Worm (Caenorhabditis elegans) whole organism, young adult: ENCODE measurements around the gene clc-9.

Experiments used
- B0035.1 ChIP-seq: sonication (generic microtip); optimal IDR thresholded peaks from 2 replicates; lab custom pipeline; 2016; ENCODE audit warnings: missing genetic modification characterization, mild to moderate bottlenecking, missing compliant biosample characterization, missing genotype, missing genetic modification reagents
- F33H1.4 ChIP-seq: fragments of 200-800 bp; sonication (Bioruptor generic); IDR thresholded peaks from 2 replicates; pipeline ENCODE4 v1.3.6; 2022; ENCODE audit warnings: missing genetic modification reagents, missing genetic modification characterization, missing compliant biosample characterization
- F39B2.1 ChIP-seq: fragments of 200-800 bp; sonication (Bioruptor generic); IDR thresholded peaks from 2 replicates; pipeline ENCODE4 v1.3.6; 2022; ENCODE audit warnings: missing genetic modification reagents, missing genetic modification characterization, missing compliant biosample characterization
- F52B5.7 ChIP-seq: sonication (generic microtip); optimal IDR thresholded peaks from 2 replicates; lab custom pipeline; 2016; ENCODE audit warnings: mild to moderate bottlenecking, missing genetic modification characterization, missing compliant biosample characterization
- F57C9.4 ChIP-seq: sonication (generic microtip); optimal IDR thresholded peaks from 2 replicates; lab custom pipeline; 2017; ENCODE audit warnings: mild to moderate bottlenecking, missing genetic modification characterization, missing compliant biosample characterization
- Y53F4B.3 ChIP-seq: fragments of 200-800 bp; sonication (Bioruptor generic); IDR thresholded peaks from 2 replicates; pipeline ENCODE4 v1.3.6; 2022; ENCODE audit warnings: missing genetic modification reagents, missing genetic modification characterization, missing compliant biosample characterization
- Y67H2A.10 ChIP-seq: fragments of 200-800 bp; sonication (Bioruptor generic); conservative IDR thresholded peaks from 2 replicates; pipeline ENCODE4 v1.3.6; 2022; ENCODE audit warnings: missing genetic modification reagents, missing genetic modification characterization, missing compliant biosample characterization
- ama-1 ChIP-seq, 3 experiments: fragments of 150-350 bp in 1 of 3; sonication (generic microtip) in 2 of 3; optimal IDR thresholded peaks; 2 replicates each; lab custom pipeline; 2014 to 2018; ENCODE audit warnings: missing biosample characterization in 2 of 3, missing genetic modification characterization in 2 of 3, missing genetic modification reagents in 2 of 3
- attf-5 ChIP-seq: fragments of 200-800 bp; sonication (Bioruptor generic); optimal IDR thresholded peaks from 2 replicates; lab custom pipeline; 2018; ENCODE audit warnings: mild to moderate bottlenecking, missing genetic modification characterization, missing compliant biosample characterization
- attf-6 ChIP-seq: fragments of 200-800 bp; sonication (Bioruptor generic); IDR thresholded peaks from 2 replicates; pipeline ENCODE4 v1.3.6; 2022; ENCODE audit warnings: missing genetic modification reagents, missing genetic modification characterization, missing compliant biosample characterization
- bed-1 ChIP-seq: fragments of 200-800 bp; sonication (Bioruptor generic); IDR thresholded peaks from 2 replicates; pipeline ENCODE4 v1.3.6; 2022; ENCODE audit warnings: missing genetic modification reagents, missing genetic modification characterization, missing compliant biosample characterization
- cebp-1 ChIP-seq, 2 experiments: fragments of 200-800 bp in 1 of 2; sonication (Bioruptor generic) in 1 of 2; sonication (generic microtip) in 1 of 2; IDR thresholded peaks in 1 of 2; optimal IDR thresholded peaks in 1 of 2; 2 replicates each; pipeline versions ENCODE4 v1.3.6 to Lab custom; 2017 to 2022; ENCODE audit warnings: missing compliant biosample characterization in 2 of 2, missing genetic modification characterization in 2 of 2, mild to moderate bottlenecking in 1 of 2, missing genetic modification reagents in 1 of 2, moderate library complexity in 1 of 2
- ceh-40 ChIP-seq: fragments of 200-800 bp; sonication (Bioruptor generic); IDR thresholded peaks from 2 replicates; pipeline ENCODE4 v1.3.6; 2022; ENCODE audit warnings: missing genetic modification characterization, missing compliant biosample characterization
- ceh-91 ChIP-seq: fragments of 200-800 bp; sonication (Bioruptor generic); IDR thresholded peaks from 2 replicates; pipeline ENCODE4 v1.3.6; 2022; ENCODE audit warnings: missing genetic modification reagents, missing genetic modification characterization, missing compliant biosample characterization
- dpff-1 ChIP-seq: sonication (generic microtip); optimal IDR thresholded peaks from 2 replicates; lab custom pipeline; 2017; ENCODE audit warnings: mild to moderate bottlenecking, missing genetic modification characterization, missing compliant biosample characterization
- dpl-1 ChIP-seq: fragments of 150-350 bp; optimal IDR thresholded peaks from 2 replicates; lab custom pipeline; 2014; ENCODE audit warnings: missing biosample characterization, missing genetic modification reagents, missing genetic modification characterization
- fkh-3 ChIP-seq: sonication (generic microtip); optimal IDR thresholded peaks from 2 replicates; lab custom pipeline; 2016; ENCODE audit warnings: mild to moderate bottlenecking, missing genetic modification characterization, missing compliant biosample characterization
- gei-17 ChIP-seq: fragments of 200-800 bp; sonication (Bioruptor generic); optimal IDR thresholded peaks from 2 replicates; lab custom pipeline; 2018; ENCODE audit warnings: mild to moderate bottlenecking, missing genetic modification characterization, missing compliant biosample characterization
- him-1 ChIP-seq: sonication (generic microtip); optimal IDR thresholded peaks from 2 replicates; lab custom pipeline; 2016; ENCODE audit warnings: missing genotype, missing genetic modification reagents, missing genetic modification characterization, missing compliant biosample characterization
- hmg-1.2 ChIP-seq: fragments of 200-800 bp; sonication (Bioruptor generic); IDR thresholded peaks from 2 replicates; pipeline ENCODE4 v1.3.6; 2022; ENCODE audit warnings: missing genetic modification reagents, missing genetic modification characterization, missing compliant biosample characterization
- hrde-1 ChIP-seq: sonication (generic microtip); optimal IDR thresholded peaks from 2 replicates; lab custom pipeline; 2016; ENCODE audit warnings: missing genetic modification characterization, mild to moderate bottlenecking, missing compliant biosample characterization, moderate library complexity, missing genotype, missing genetic modification reagents, borderline replicate concordance
- hsf-1 ChIP-seq: fragments of 200-800 bp; sonication (Bioruptor generic); IDR thresholded peaks from 2 replicates; pipeline ENCODE4 v1.3.6; 2022; ENCODE audit warnings: missing genetic modification reagents, missing genetic modification characterization, missing compliant biosample characterization
- lin-35 ChIP-seq, 3 experiments: fragments of 150-350 bp in 2 of 3; sonication (generic microtip) in 1 of 3; optimal IDR thresholded peaks; 2 replicates each; lab custom pipeline; 2014 to 2018; ENCODE audit warnings: missing biosample characterization in 3 of 3, missing genetic modification characterization in 3 of 3, missing genetic modification reagents in 3 of 3
- lin-40 ChIP-seq: sonication (generic microtip); optimal IDR thresholded peaks from 2 replicates; lab custom pipeline; 2016; ENCODE audit warnings: missing genetic modification characterization, mild to moderate bottlenecking, missing compliant biosample characterization, missing genotype, missing genetic modification reagents
- lin-54 ChIP-seq: fragments of 200-800 bp; sonication (Bioruptor generic); optimal IDR thresholded peaks from 2 replicates; lab custom pipeline; 2018; ENCODE audit warnings: mild to moderate bottlenecking, missing genetic modification characterization, missing compliant biosample characterization
- lir-1 ChIP-seq: fragments of 200-800 bp; sonication (Bioruptor generic); conservative IDR thresholded peaks from 2 replicates; pipeline ENCODE4 v1.3.6; 2022; ENCODE audit warnings: missing genetic modification reagents, missing genetic modification characterization, missing compliant biosample characterization
- lsl-1 ChIP-seq: fragments of 200-800 bp; sonication (Bioruptor generic); optimal IDR thresholded peaks from 2 replicates; lab custom pipeline; 2018; ENCODE audit warnings: mild to moderate bottlenecking, missing genetic modification characterization, moderate library complexity, missing compliant biosample characterization
- madf-6 ChIP-seq: fragments of 200-800 bp; sonication (Bioruptor generic); IDR thresholded peaks from 2 replicates; pipeline ENCODE4 v1.3.6; 2022; ENCODE audit warnings: missing genetic modification reagents, missing genetic modification characterization, missing compliant biosample characterization
- madf-8 ChIP-seq: fragments of 200-800 bp; sonication (Bioruptor generic); conservative IDR thresholded peaks from 2 replicates; pipeline ENCODE4 v1.3.6; 2022; ENCODE audit warnings: missing genetic modification reagents, missing genetic modification characterization, missing compliant biosample characterization
- nfya-1 ChIP-seq: sonication (generic microtip); optimal IDR thresholded peaks from 2 replicates; lab custom pipeline; 2017; ENCODE audit warnings: antibody characterized with exemption, missing compliant biosample characterization, missing genetic modification characterization, borderline replicate concordance; ENCODE audit not compliant: insufficient read depth
- nfyb-1 ChIP-seq: fragments of 200-800 bp; sonication (Bioruptor generic); IDR thresholded peaks from 2 replicates; pipeline ENCODE4 v1.3.6; 2022; ENCODE audit warnings: missing genetic modification reagents, missing genetic modification characterization, missing compliant biosample characterization
- pbrm-1 ChIP-seq: fragments of 200-800 bp; sonication (Bioruptor generic); IDR thresholded peaks from 2 replicates; pipeline ENCODE4 v1.3.6; 2022; ENCODE audit warnings: missing genetic modification reagents, missing genetic modification characterization, missing compliant biosample characterization
- rcor-1 ChIP-seq: fragments of 200-800 bp; sonication (Bioruptor generic); IDR thresholded peaks from 2 replicates; pipeline ENCODE4 v1.3.6; 2022; ENCODE audit warnings: missing genetic modification reagents, missing genetic modification characterization, missing compliant biosample characterization
- repo-1 ChIP-seq: sonication (generic microtip); optimal IDR thresholded peaks from 2 replicates; lab custom pipeline; 2017; ENCODE audit warnings: mild to moderate bottlenecking, missing genetic modification characterization, missing compliant biosample characterization
- snpc-1.1 ChIP-seq: sonication (generic microtip); optimal IDR thresholded peaks from 2 replicates; lab custom pipeline; 2017; ENCODE audit warnings: missing genetic modification characterization, mild to moderate bottlenecking, missing compliant biosample characterization, antibody characterized with exemption, moderate library complexity, missing genotype, missing genetic modification reagents; ENCODE audit not compliant: insufficient read depth
- snpc-1.3 ChIP-seq: sonication (generic microtip); optimal IDR thresholded peaks from 2 replicates; lab custom pipeline; 2017; ENCODE audit warnings: missing genetic modification characterization, mild to moderate bottlenecking, missing compliant biosample characterization, antibody characterized with exemption, moderate library complexity, missing genotype, missing genetic modification reagents; ENCODE audit not compliant: insufficient read depth
- sptf-2 ChIP-seq: fragments of 200-800 bp; sonication (Bioruptor generic); optimal IDR thresholded peaks from 2 replicates; lab custom pipeline; 2018; ENCODE audit warnings: mild to moderate bottlenecking, missing genetic modification characterization, missing compliant biosample characterization
- unc-62 ChIP-seq: fragments of 150-350 bp; optimal IDR thresholded peaks from 2 replicates; lab custom pipeline; 2014; ENCODE audit warnings: missing biosample characterization, missing genetic modification reagents, missing genetic modification characterization
- xnd-1 ChIP-seq: sonication (generic microtip); optimal IDR thresholded peaks from 2 replicates; lab custom pipeline; 2016; ENCODE audit warnings: missing genotype, missing genetic modification reagents, missing genetic modification characterization, missing compliant biosample characterization
- ztf-3 ChIP-seq: fragments of 200-800 bp; sonication (Bioruptor generic); optimal IDR thresholded peaks from 2 replicates; lab custom pipeline; 2018; ENCODE audit warnings: mild to moderate bottlenecking, missing genetic modification characterization, missing compliant biosample characterization

Gene clc-9

DNA sequence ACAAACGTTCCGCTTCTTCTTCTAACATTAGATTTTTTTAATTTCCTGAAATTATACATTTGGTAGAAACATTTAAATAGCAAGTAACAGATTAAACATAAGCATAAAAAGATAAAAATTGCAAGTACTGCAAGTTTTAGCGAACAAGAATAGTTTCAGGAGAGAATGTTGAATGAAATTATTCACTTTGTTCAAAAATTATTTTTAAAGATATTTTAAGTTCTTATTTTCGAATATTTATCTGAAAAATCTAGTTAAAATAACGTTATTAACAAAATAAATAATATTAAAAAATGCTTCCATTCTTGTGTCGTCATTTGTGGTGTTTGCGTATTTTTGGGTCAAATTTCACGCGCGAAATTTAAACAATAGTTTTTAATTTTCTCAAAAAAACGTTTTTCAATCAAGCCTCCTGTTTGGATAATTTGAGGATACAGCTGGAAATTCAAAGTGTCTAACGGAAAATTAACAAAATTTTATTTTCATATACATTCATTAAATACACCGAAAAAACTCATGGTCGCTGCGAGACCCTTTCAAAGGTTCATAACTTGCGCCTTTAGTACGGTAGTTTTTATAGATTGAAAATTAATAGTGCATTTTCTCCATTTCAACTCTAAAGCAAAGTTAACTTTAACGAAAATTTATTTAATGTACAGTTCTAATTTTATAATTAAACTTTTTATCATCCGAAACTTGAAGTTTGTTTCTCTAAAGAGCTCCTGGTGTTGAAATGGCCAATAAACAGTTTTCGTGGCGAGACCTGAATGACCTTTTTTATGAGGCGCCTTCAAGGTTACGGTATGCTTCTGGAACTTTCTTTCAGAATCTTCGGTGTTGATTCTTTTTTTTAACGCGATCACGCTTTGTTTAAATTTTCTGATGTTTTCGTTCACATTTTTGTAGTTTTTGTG is 29.8 kb downstream of the clc-9 start, which contains the start of gene skih-2 (continued):
- peak; percentile 89 for TF ChIP-seq F33H1.4 (GFP tag; lab: Robert Waterston, UW)
- peak; percentile 30; the same call in 1 of the 2 replicates for TF ChIP-seq rcor-1 (GFP tag; lab: Robert Waterston, UW)
- no peak for TF ChIP-seq repo-1 (tag; lab: Kevin White, UChicago)
- no peak for TF ChIP-seq lin-40 (tag; lab: Kevin White, UChicago)
- TF ChIP-seq ztf-3 (GFP tag; lab: Kevin White, UChicago), result no peak
- no peak for TF ChIP-seq F57C9.4 (tag; lab: Kevin White, UChicago)
- TF ChIP-seq madf-6 (GFP tag; lab: Robert Waterston, UW), result peak; percentile 95
- peak; percentile 78 for TF ChIP-seq madf-8 (GFP tag; lab: Robert Waterston, UW)
- TF ChIP-seq unc-62 (GFP tag; lab: Kevin White, UChicago), result no peak
- peak; percentile 98 for TF ChIP-seq hsf-1 (GFP tag; lab: Robert Waterston, UW)
- TF ChIP-seq lir-1, result no peak
- peak; percentile 70 for TF ChIP-seq dpl-1
- peak; percentile 75 for TF ChIP-seq lin-54 (GFP tag; lab: Kevin White, UChicago)
- TF ChIP-seq gei-17 (GFP tag; lab: Kevin White, UChicago), result no peak
- TF ChIP-seq lin-35 (GFP tag; optimal IDR thresholded peaks at IDR 0.05; lab: Kevin White, UChicago), result peak in 1 of 3 experiments; percentile 81
- TF ChIP-seq ceh-91 (GFP tag; lab: Robert Waterston, UW), result peak; percentile 73

DNA sequence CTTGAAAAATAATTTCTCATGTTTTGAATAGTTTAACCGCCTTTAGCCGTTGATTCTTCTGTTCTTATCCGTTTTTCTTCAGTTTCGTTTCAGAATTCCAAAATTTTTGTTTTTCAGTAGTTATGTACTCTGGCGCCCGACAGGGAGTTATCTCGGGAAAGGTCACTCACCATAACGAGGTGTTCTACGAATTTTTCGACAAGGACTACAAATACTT is 30.4 kb downstream of the clc-9 start, which contains the start of gene F01G4.4:
Gene F01G4.4, plus strand, starts transcription at position 118 of the 217 bp plus-strand sequence.
- TF ChIP-seq Y67H2A.10 (no peak), nfya-1 (tag; lab: Kevin White, UChicago) (no peak), rcor-1 (GFP tag; lab: Robert Waterston, UW) (no peak)

DNA sequence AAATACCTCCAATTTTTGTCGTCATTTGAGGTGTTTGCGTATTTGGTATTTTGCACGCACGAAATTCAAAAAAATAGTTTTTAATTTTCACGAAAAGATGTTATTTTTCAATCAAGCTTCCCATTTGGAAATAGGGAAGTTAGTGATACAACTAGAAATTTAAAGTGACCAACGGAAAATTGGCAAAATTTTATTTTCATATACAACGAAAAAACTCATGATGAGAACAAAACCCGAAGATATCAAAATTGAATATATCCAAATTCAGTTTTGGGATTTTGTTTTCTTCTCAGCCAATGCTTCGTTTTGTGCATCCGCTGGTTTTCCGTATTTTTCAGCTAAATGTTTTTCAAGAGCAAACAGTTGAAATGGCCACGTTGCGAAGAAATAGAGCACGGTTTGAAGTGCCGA is 33.2 kb downstream of the clc-9 start:
- peak; percentile 64 for TF ChIP-seq him-1
- no peak for TF ChIP-seq gei-17 (GFP tag; lab: Kevin White, UChicago)
- peak; percentile 61 for TF ChIP-seq B0035.1 (tag; lab: Kevin White, UChicago)
- TF ChIP-seq lin-54 (GFP tag; lab: Kevin White, UChicago), result peak; percentile 46
- TF ChIP-seq dpl-1, result no peak
- peak; percentile 57 for TF ChIP-seq fkh-3 (tag; lab: Kevin White, UChicago)
- peak; percentile 52; the same call in 1 of the 2 replicates for TF ChIP-seq pbrm-1 (GFP tag; lab: Robert Waterston, UW)
- TF ChIP-seq hrde-1, result peak; percentile 89
- TF ChIP-seq ceh-40 (GFP tag; lab: Robert Waterston, UW), result 0 out of 2 replicates have a peak, but pooled peaks have one; percentile 14
- peak; percentile 84 for TF ChIP-seq F52B5.7
- peak; percentile 91 for TF ChIP-seq dpff-1 (tag; lab: Kevin White, UChicago)
- peak; percentile 26 for TF ChIP-seq snpc-1.3 (tag; lab: Kevin White, UChicago)
- peak; percentile 21; the same call in 1 of the 2 replicates for TF ChIP-seq nfyb-1
- no peak for TF ChIP-seq F39B2.1 (GFP tag; lab: Robert Waterston, UW)
- TF ChIP-seq snpc-1.1, result peak; percentile 28
- TF ChIP-seq cebp-1 (GFP tag; IDR thresholded peaks at IDR 0.05; lab: Robert Waterston, UW), result no peak
- TF ChIP-seq cebp-1 (tag; optimal IDR thresholded peaks at IDR 0.05; lab: Kevin White, UChicago), result peak; percentile 28
- peak; percentile 17 for TF ChIP-seq attf-5 (GFP tag; lab: Kevin White, UChicago)
- no peak for TF ChIP-seq hmg-1.2 (GFP tag; lab: Robert Waterston, UW)
- peak; percentile 78; the same call in 1 of the 2 replicates for TF ChIP-seq attf-6 (GFP tag; lab: Robert Waterston, UW)
- peak; percentile 37 for TF ChIP-seq lsl-1
- no peak for TF ChIP-seq ama-1 (optimal IDR thresholded peaks at IDR 0.05; lab: Kevin White, UChicago)
- peak in 1 of 2 experiments; percentile 63 for TF ChIP-seq ama-1 (GFP tag; optimal IDR thresholded peaks at IDR 0.05; lab: Kevin White, UChicago)
- TF ChIP-seq xnd-1 (tag; lab: Kevin White, UChicago), result peak; percentile 53
- TF ChIP-seq lir-1, result no peak
- TF ChIP-seq sptf-2 (GFP tag; lab: Kevin White, UChicago), result no peak
- peak; percentile 32 for TF ChIP-seq F33H1.4 (GFP tag; lab: Robert Waterston, UW)
- no peak for TF ChIP-seq bed-1 (GFP tag; lab: Robert Waterston, UW)
- no peak for TF ChIP-seq Y53F4B.3 (GFP tag; lab: Robert Waterston, UW)
- no peak for TF ChIP-seq unc-62 (GFP tag; lab: Kevin White, UChicago)
